Worm (Caenorhabditis elegans) whole organism, L1 larva: ENCODE results near the gene ivd-1.

Source experiments
- C04F5.9 ChIP-seq: sonication (generic microtip); optimal IDR thresholded peaks from 2 replicates; lab custom pipeline; 2016; ENCODE audit warnings: missing genetic modification characterization, missing compliant biosample characterization
- C16A3.4 ChIP-seq: fragments of 150-350 bp; optimal IDR thresholded peaks from 2 replicates; lab custom pipeline; 2014; ENCODE audit warnings: missing biosample characterization, missing genetic modification characterization
- C34B4.2 ChIP-seq: sonication (generic microtip); optimal IDR thresholded peaks from 2 replicates; lab custom pipeline; 2017; ENCODE audit warnings: mild to moderate bottlenecking, missing genetic modification characterization, missing compliant biosample characterization
- ama-1 ChIP-seq: fragments of 150-350 bp; optimal IDR thresholded peaks from 2 replicates; lab custom pipeline; 2014
- ceh-8 ChIP-seq: fragments of 200-800 bp; sonication (Bioruptor generic); optimal IDR thresholded peaks from 2 replicates; lab custom pipeline; 2018; ENCODE audit warnings: mild to moderate bottlenecking, missing genetic modification characterization, moderate library complexity, missing compliant biosample characterization
- ceh-82 ChIP-seq, 3 experiments: fragments of 150-350 bp in 1 of 3; sonication (generic microtip) in 2 of 3; optimal IDR thresholded peaks; 2 replicates each; lab custom pipeline; 2014 to 2017; ENCODE audit warnings: missing biosample characterization in 3 of 3, missing genetic modification characterization in 3 of 3
- efl-1 ChIP-seq, 4 experiments: fragments of 150-350 bp; optimal IDR thresholded peaks in 3 of 4; peaks in 1 of 4; 1 replicate in 1 of 4; 2 replicates in 3 of 4; lab custom pipeline; 2014; ENCODE audit warnings: missing biosample characterization in 2 of 4, missing genetic modification characterization in 2 of 4, missing genetic modification reagents in 2 of 4
- efl-3 ChIP-seq: fragments of 200-800 bp; sonication (Bioruptor generic); optimal IDR thresholded peaks from 2 replicates; lab custom pipeline; 2018; ENCODE audit warnings: mild to moderate bottlenecking, missing genetic modification characterization, missing compliant biosample characterization
- egl-13 ChIP-seq: sonication (generic microtip); optimal IDR thresholded peaks from 2 replicates; lab custom pipeline; 2016; ENCODE audit warnings: missing genotype, missing genetic modification reagents, missing genetic modification characterization, missing compliant biosample characterization
- elt-2 ChIP-seq: sonication (generic microtip); optimal IDR thresholded peaks from 2 replicates; lab custom pipeline; 2016; ENCODE audit warnings: missing genetic modification characterization, mild to moderate bottlenecking, inconsistent platforms, missing compliant biosample characterization, missing genetic modification reagents
- elt-3 ChIP-seq, 6 experiments: fragments of 150-350 bp in 1 of 6; sonication (generic microtip); optimal IDR thresholded peaks; 2 replicates each; lab custom pipeline; 2017 to 2018; ENCODE audit warnings: missing biosample characterization in 6 of 6, missing genetic modification characterization in 6 of 6, inconsistent platforms in 1 of 6
- fkh-10 ChIP-seq: sonication (generic microtip); optimal IDR thresholded peaks from 2 replicates; lab custom pipeline; 2017; ENCODE audit warnings: missing biosample characterization, missing genetic modification reagents, missing genetic modification characterization
- fkh-8 ChIP-seq: sonication (generic microtip); optimal IDR thresholded peaks from 2 replicates; lab custom pipeline; 2016; ENCODE audit warnings: mild to moderate bottlenecking, missing genetic modification characterization, missing compliant biosample characterization
- fos-1 ChIP-seq: fragments of 150-350 bp; optimal IDR thresholded peaks from 2 replicates; lab custom pipeline; 2014; ENCODE audit warnings: missing biosample characterization, missing genetic modification characterization
- grh-1 ChIP-seq: fragments of 200-800 bp; sonication (Bioruptor generic); IDR thresholded peaks from 2 replicates; pipeline ENCODE4 v1.3.6; 2022; ENCODE audit warnings: missing genetic modification reagents, missing genetic modification characterization, missing compliant biosample characterization
- hlh-4 ChIP-seq: sonication (generic microtip); optimal IDR thresholded peaks from 2 replicates; lab custom pipeline; 2016; ENCODE audit warnings: mild to moderate bottlenecking, missing genetic modification characterization, missing compliant biosample characterization
- hpl-2 ChIP-seq: fragments of 150-350 bp; optimal IDR thresholded peaks from 2 replicates; lab custom pipeline; 2014; ENCODE audit warnings: missing biosample characterization, missing genetic modification reagents, missing genetic modification characterization
- irx-1 ChIP-seq: sonication (generic microtip); optimal IDR thresholded peaks from 2 replicates; lab custom pipeline; 2016; ENCODE audit warnings: missing genetic modification characterization, missing compliant biosample characterization
- lin-14 ChIP-seq: fragments of 200-800 bp; sonication (Bioruptor generic); optimal IDR thresholded peaks from 2 replicates; lab custom pipeline; 2018; ENCODE audit warnings: mild to moderate bottlenecking, missing genetic modification characterization, moderate library complexity, missing compliant biosample characterization
- lin-15B ChIP-seq: fragments of 150-350 bp; sonication (generic microtip); optimal IDR thresholded peaks from 3 replicates; lab custom pipeline; 2014; ENCODE audit warnings: missing biosample characterization, missing genetic modification characterization
- lir-3 ChIP-seq: sonication (generic microtip); optimal IDR thresholded peaks from 2 replicates; lab custom pipeline; 2016; ENCODE audit warnings: mild to moderate bottlenecking, missing genetic modification characterization, moderate library complexity, missing compliant biosample characterization; ENCODE audit not compliant: poor library complexity
- lsy-2 ChIP-seq, 2 experiments: fragments of 150-350 bp; optimal IDR thresholded peaks; 2 replicates each; lab custom pipeline; 2014; ENCODE audit warnings: missing biosample characterization in 2 of 2, missing genetic modification characterization in 2 of 2
- mdl-1 ChIP-seq, 2 experiments: fragments of 150-350 bp; optimal IDR thresholded peaks; 2 replicates each; lab custom pipeline; 2014 to 2017; ENCODE audit warnings: missing biosample characterization in 2 of 2, missing genetic modification characterization in 2 of 2, inconsistent platforms in 1 of 2
- mep-1 ChIP-seq: fragments of 150-350 bp; optimal IDR thresholded peaks from 2 replicates; lab custom pipeline; 2014; ENCODE audit warnings: missing biosample characterization, missing genetic modification characterization
- nhr-12 ChIP-seq: sonication (generic microtip); optimal IDR thresholded peaks from 2 replicates; lab custom pipeline; 2017; ENCODE audit warnings: missing biosample characterization, missing genetic modification characterization
- nhr-47 ChIP-seq: sonication (generic microtip); optimal IDR thresholded peaks from 2 replicates; lab custom pipeline; 2016; ENCODE audit warnings: mild to moderate bottlenecking, missing genetic modification characterization, moderate library complexity, missing compliant biosample characterization
- nhr-71 ChIP-seq: sonication (generic microtip); optimal IDR thresholded peaks from 2 replicates; lab custom pipeline; 2016; ENCODE audit warnings: mild to moderate bottlenecking, missing genetic modification characterization, moderate library complexity, missing compliant biosample characterization
- nhr-77 ChIP-seq: fragments of 150-350 bp; optimal IDR thresholded peaks from 2 replicates; lab custom pipeline; 2014; ENCODE audit warnings: missing biosample characterization, missing genetic modification characterization
- nhr-85 ChIP-seq: sonication (generic microtip); peaks from one replicate; lab custom pipeline; 2016; ENCODE audit warnings: missing genetic modification characterization, inconsistent platforms, missing compliant biosample characterization
- pag-3 ChIP-seq: sonication (generic microtip); optimal IDR thresholded peaks from 2 replicates; lab custom pipeline; 2017; ENCODE audit warnings: missing genetic modification characterization, mild to moderate bottlenecking, missing compliant biosample characterization, antibody characterized with exemption, borderline replicate concordance; ENCODE audit not compliant: insufficient read depth
- rnt-1 ChIP-seq: sonication (generic microtip); optimal IDR thresholded peaks from 2 replicates; lab custom pipeline; 2016; ENCODE audit warnings: mild to moderate bottlenecking, missing genetic modification characterization, moderate library complexity, missing compliant biosample characterization
- skn-1 ChIP-seq: fragments of 150-350 bp; optimal IDR thresholded peaks from 2 replicates; lab custom pipeline; 2014; ENCODE audit warnings: missing biosample characterization, missing genetic modification characterization
- snpc-4 ChIP-seq: fragments of 150-350 bp; optimal IDR thresholded peaks from 2 replicates; lab custom pipeline; 2014; ENCODE audit warnings: missing biosample characterization, missing genetic modification characterization
- snu-23 ChIP-seq: sonication (generic microtip); optimal IDR thresholded peaks from 2 replicates; lab custom pipeline; 2016; ENCODE audit warnings: missing genetic modification characterization, missing compliant biosample characterization
- sox-4 ChIP-seq: sonication (generic microtip); optimal IDR thresholded peaks from 2 replicates; lab custom pipeline; 2016; ENCODE audit warnings: missing genetic modification characterization, missing compliant biosample characterization
- sptf-1 ChIP-seq: fragments of 150-350 bp; optimal IDR thresholded peaks from 2 replicates; lab custom pipeline; 2014; ENCODE audit warnings: missing biosample characterization, missing genetic modification characterization
- unc-30 ChIP-seq: sonication (generic microtip); optimal IDR thresholded peaks from 2 replicates; lab custom pipeline; 2017; ENCODE audit warnings: missing biosample characterization, missing genetic modification characterization
- unc-86 ChIP-seq: sonication (generic microtip); optimal IDR thresholded peaks from 2 replicates; lab custom pipeline; 2016; ENCODE audit warnings: missing genetic modification characterization, missing compliant biosample characterization
- xbp-1 ChIP-seq: sonication (generic microtip); optimal IDR thresholded peaks from 2 replicates; lab custom pipeline; 2016; ENCODE audit warnings: missing genetic modification characterization, missing compliant biosample characterization
- zag-1 ChIP-seq: fragments of 150-350 bp; optimal IDR thresholded peaks from 2 replicates; lab custom pipeline; 2014; ENCODE audit warnings: missing biosample characterization, missing genetic modification characterization
- ztf-4 ChIP-seq: fragments of 150-350 bp; optimal IDR thresholded peaks from 2 replicates; lab custom pipeline; 2014; ENCODE audit warnings: missing biosample characterization, missing genetic modification characterization

Gene ivd-1

DNA sequence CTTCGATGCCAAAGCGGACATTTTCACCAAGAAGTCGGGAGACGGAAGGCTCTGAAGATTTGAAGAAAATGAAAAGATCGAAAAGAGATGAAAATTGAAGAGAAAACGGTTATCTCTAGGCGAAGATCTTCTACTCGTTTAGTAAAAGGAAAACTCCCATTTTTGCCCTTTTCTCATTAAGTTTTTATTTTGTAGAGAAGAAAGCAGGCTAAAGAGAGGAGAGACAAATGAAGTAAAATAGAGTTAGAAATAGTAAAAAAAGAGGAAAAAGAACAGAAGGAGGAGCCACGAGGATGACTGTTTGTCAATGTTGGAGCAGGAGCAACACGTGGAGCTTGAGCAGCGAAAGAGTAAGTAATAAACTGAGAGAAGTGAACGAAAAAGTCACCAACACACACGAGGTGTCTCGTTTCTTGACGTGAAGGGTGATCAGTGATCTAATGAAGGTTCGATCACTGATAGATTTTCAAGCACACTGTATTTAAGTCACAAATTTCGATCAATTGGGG is at the start of gene ivd-1 (continued):
- no peak for TF ChIP-seq xbp-1
- peak; percentile 51 for TF ChIP-seq lin-14 (GFP tag; lab: Kevin White, UChicago)
- TF ChIP-seq snpc-4 (tag; lab: Kevin White, UChicago) = no peak
- no peak for TF ChIP-seq pag-3
- TF ChIP-seq hlh-4 (tag; lab: Kevin White, UChicago) = no peak
- no peak for TF ChIP-seq sox-4 (tag; lab: Kevin White, UChicago)
- no peak for TF ChIP-seq skn-1 (tag; lab: Kevin White, UChicago)
- TF ChIP-seq grh-1 (GFP tag; lab: Robert Waterston, UW) = no peak
- no peak for TF ChIP-seq nhr-47
- TF ChIP-seq ama-1 (lab: Kevin White, UChicago) = no peak
- TF ChIP-seq mdl-1 (tag; optimal IDR thresholded peaks at IDR 0.05; lab: Kevin White, UChicago) = peak in 1 of 2 experiments; percentile 81
- no peak for TF ChIP-seq irx-1
- no peak for TF ChIP-seq unc-86
- no peak for TF ChIP-seq ceh-8 (GFP tag; lab: Kevin White, UChicago)
- no peak for TF ChIP-seq fos-1
- TF ChIP-seq nhr-77 (tag; lab: Kevin White, UChicago) = no peak
- no peak for TF ChIP-seq nhr-12 (tag; lab: Kevin White, UChicago)
- TF ChIP-seq elt-3 (tag; optimal IDR thresholded peaks at IDR 0.05; lab: Kevin White, UChicago) = no peak
- no peak for TF ChIP-seq egl-13 (tag; lab: Kevin White, UChicago)
- TF ChIP-seq C04F5.9 = no peak
- TF ChIP-seq C16A3.4 (tag; lab: Kevin White, UChicago) = no peak
- TF ChIP-seq nhr-85 (tag; lab: Kevin White, UChicago) = no peak
- TF ChIP-seq snu-23 (GFP tag; lab: Kevin White, UChicago) = peak; percentile 31
- TF ChIP-seq unc-30 (tag; lab: Kevin White, UChicago) = no peak
- TF ChIP-seq nhr-71 (tag; lab: Kevin White, UChicago) = peak; percentile 49
- peak in 1 of 2 experiments; percentile 46 for TF ChIP-seq lsy-2 (tag; optimal IDR thresholded peaks at IDR 0.05; lab: Kevin White, UChicago)
- peak; percentile 24 for TF ChIP-seq rnt-1
- no peak for TF ChIP-seq ztf-4
- TF ChIP-seq sptf-1 (tag; lab: Kevin White, UChicago) = no peak
- no peak for TF ChIP-seq efl-3 (GFP tag; lab: Kevin White, UChicago)
- no peak for TF ChIP-seq zag-1 (tag; lab: Kevin White, UChicago)
- no peak for TF ChIP-seq elt-2 (tag; lab: Kevin White, UChicago)

DNA sequence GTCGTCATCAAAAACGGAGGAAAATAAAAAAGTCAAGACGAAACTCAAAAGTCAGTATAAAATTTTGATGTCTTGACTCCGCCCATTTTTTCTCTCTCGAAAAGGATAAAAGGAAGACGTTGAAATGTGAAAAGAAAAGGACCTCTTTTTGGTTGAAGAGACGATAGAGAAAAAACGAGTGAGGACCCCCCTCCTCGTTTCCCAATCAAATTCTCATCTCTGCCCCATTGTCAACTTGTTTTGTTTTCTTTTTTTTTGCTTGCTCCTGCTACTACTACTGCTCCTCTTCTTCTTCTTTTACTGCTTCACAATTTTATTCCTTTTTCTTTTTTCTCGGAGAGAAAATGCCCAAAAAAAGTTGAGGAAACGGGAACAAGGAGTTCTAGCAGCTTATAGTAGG is 49.1 kb upstream of the ivd-1 start:
- TF ChIP-seq sptf-1 (tag; lab: Kevin White, UChicago) = no peak
- no peak for TF ChIP-seq C34B4.2 (tag; lab: Kevin White, UChicago)
- TF ChIP-seq fkh-10 (GFP tag; lab: Kevin White, UChicago) = peak; percentile 95
- no peak for TF ChIP-seq efl-1 (optimal IDR thresholded peaks at IDR 0.05; lab: Kevin White, UChicago)
- peak in 1 of 2 experiments; percentile 72 for TF ChIP-seq efl-1 (GFP tag; optimal IDR thresholded peaks at IDR 0.05 in 1 of 2; lab: Kevin White, UChicago)
- no peak for TF ChIP-seq pag-3
- TF ChIP-seq mep-1 (tag; lab: Kevin White, UChicago) = no peak
- no peak for TF ChIP-seq unc-30 (tag; lab: Kevin White, UChicago)
- no peak for TF ChIP-seq lin-15B
- TF ChIP-seq elt-3 (tag; optimal IDR thresholded peaks at IDR 0.05; lab: Kevin White, UChicago) = no peak
- TF ChIP-seq hpl-2 (GFP tag; lab: Kevin White, UChicago) = no peak
- TF ChIP-seq snu-23 (GFP tag; lab: Kevin White, UChicago) = peak; percentile 39
- peak; percentile 4 for TF ChIP-seq nhr-71 (tag; lab: Kevin White, UChicago)
- no peak for TF ChIP-seq lir-3 (tag; lab: Kevin White, UChicago)
- TF ChIP-seq mdl-1 (tag; optimal IDR thresholded peaks at IDR 0.05; lab: Kevin White, UChicago) = no peak
- peak; percentile 89 for TF ChIP-seq lin-14 (GFP tag; lab: Kevin White, UChicago)
- TF ChIP-seq ceh-82 (tag; optimal IDR thresholded peaks at IDR 0.05; lab: Kevin White, UChicago) = peak in 2 of 3 experiments; percentile 25 to 51
- no peak for TF ChIP-seq fkh-8 (tag; lab: Kevin White, UChicago)
- TF ChIP-seq nhr-47 = peak; percentile 20
- TF ChIP-seq sox-4 (tag; lab: Kevin White, UChicago) = no peak
- TF ChIP-seq lsy-2 (tag; optimal IDR thresholded peaks at IDR 0.05; lab: Kevin White, UChicago) = peak; percentile 29
- TF ChIP-seq, all 84 proteins: peak for 8
